Worm (Caenorhabditis elegans) whole organism, early embryonic: ENCODE data around the gene itm-2.

Experiments
- aly-1 ChIP-seq: sonication (generic microtip); optimal IDR thresholded peaks from 2 replicates; lab custom pipeline; 2016; ENCODE audit warnings: missing genetic modification characterization, missing compliant biosample characterization
- ama-1 ChIP-seq: fragments of 150-350 bp; optimal IDR thresholded peaks from 2 replicates; lab custom pipeline; 2014
- ceh-13 ChIP-seq: fragments of 200-800 bp; sonication (Bioruptor generic); optimal IDR thresholded peaks from 2 replicates; lab custom pipeline; 2018; ENCODE audit warnings: mild to moderate bottlenecking, missing genetic modification characterization, missing compliant biosample characterization
- flt-1 ChIP-seq: fragments of 200-800 bp; sonication (Bioruptor generic); IDR thresholded peaks from 2 replicates; pipeline ENCODE4 v1.3.6; 2022; ENCODE audit warnings: missing genetic modification characterization, missing compliant biosample characterization
- hnd-1 ChIP-seq: sonication (generic microtip); optimal IDR thresholded peaks from 2 replicates; lab custom pipeline; 2016; ENCODE audit warnings: missing genetic modification characterization, missing compliant biosample characterization
- pes-1 ChIP-seq: fragments of 200-800 bp; sonication (Bioruptor generic); IDR thresholded peaks from 2 replicates; pipeline ENCODE4 v1.3.6; 2022; ENCODE audit warnings: missing genetic modification reagents, missing genetic modification characterization, missing compliant biosample characterization
- sea-1 ChIP-seq: fragments of 200-800 bp; sonication (Bioruptor generic); conservative IDR thresholded peaks from 2 replicates; pipeline ENCODE4 v1.3.6; 2022; ENCODE audit warnings: missing genetic modification characterization, missing compliant biosample characterization
- tbx-11 ChIP-seq: fragments of 200-800 bp; sonication (Bioruptor generic); IDR thresholded peaks from 2 replicates; pipeline ENCODE4 v1.3.6; 2022; ENCODE audit warnings: missing genetic modification characterization, missing compliant biosample characterization
- tbx-37 ChIP-seq: fragments of 200-800 bp; sonication (Bioruptor generic); conservative IDR thresholded peaks from 2 replicates; pipeline ENCODE4 v1.3.6; 2022; ENCODE audit warnings: missing genetic modification reagents, missing genetic modification characterization, missing compliant biosample characterization

DNA sequence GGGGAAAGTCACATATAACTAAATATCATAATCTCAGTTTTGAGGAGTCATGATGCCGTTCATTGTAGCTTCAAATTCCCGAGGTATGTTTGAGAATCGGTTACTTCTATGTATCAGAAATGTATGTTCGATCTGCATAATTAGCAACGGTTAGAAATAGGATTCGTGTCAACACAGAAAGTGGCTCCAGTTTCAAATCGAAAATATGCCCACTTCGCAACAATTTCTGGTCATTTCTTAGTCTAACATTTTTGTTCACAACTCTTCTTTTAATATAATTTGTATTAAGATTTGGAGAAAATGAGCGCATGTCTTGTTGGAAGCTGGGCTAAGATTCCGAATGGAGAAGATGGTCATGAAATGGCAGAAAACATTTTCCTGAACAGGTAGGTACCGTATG is 31.5 kb upstream of the itm-2 start, which contains the start of gene pks-1:
- TF ChIP-seq flt-1 (GFP tag; lab: Robert Waterston, UW) (no peak), sea-1 (GFP tag; lab: Robert Waterston, UW) (no peak), tbx-37 (no peak), pes-1 (no peak), hnd-1 (tag; lab: Kevin White, UChicago) (no peak), ama-1 (no peak), ceh-13 (no peak), tbx-11 (GFP tag; lab: Robert Waterston, UW) (no peak), aly-1 (tag; lab: Kevin White, UChicago) (no peak)
